Worm (Caenorhabditis elegans): ENCODE data around the gene C41H7.2.

The C41H7.2 gene

ce11 chrII:3014196-3014849 lies at the start of gene C41H7.2:
TSS of gene C41H7.2 (plus strand) at chrII:3014817.
- no peak for TF ChIP-seq unc-62 (GFP tag; optimal IDR thresholded peaks at IDR 0.05)

ce11 chrII:2965215-2965998 lies 49.2 kb upstream of the C41H7.2 start:
- TF ChIP-seq unc-62 (GFP tag; optimal IDR thresholded peaks at IDR 0.05), result no peak

- TF ChIP-seq unc-62 (GFP tag; optimal IDR thresholded peaks at IDR 0.05), result no peak
Observed at ce11 chrII:2966350-2966749, 48.3 kb upstream of the C41H7.2 start.

DNA sequence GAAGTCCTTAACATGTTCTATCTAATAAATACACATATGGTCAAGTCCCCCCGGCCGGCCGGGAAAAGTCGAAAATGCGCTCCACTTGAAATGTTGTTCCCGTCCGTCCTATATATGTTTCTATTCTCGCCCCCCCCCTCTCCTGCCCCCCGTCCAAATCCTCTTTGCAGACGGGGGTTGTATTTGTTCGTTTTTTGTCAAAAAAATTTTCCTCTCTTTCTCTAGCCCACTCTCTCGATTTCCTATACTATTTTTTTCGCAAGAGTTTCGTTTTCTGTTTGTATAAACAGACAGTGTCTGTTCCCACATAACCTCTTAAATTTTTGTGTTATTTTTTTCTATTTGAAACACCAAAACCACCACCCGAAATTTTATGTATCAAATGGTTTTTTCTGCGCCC lies 47.6 kb upstream of the C41H7.2 start:
- TF ChIP-seq unc-62 (GFP tag; optimal IDR thresholded peaks at IDR 0.05), result no peak

- TF ChIP-seq unc-62 (GFP tag; optimal IDR thresholded peaks at IDR 0.05), result no peak
Observed at ce11 chrII:2973940-2974402, 40.6 kb upstream of the C41H7.2 start.

DNA sequence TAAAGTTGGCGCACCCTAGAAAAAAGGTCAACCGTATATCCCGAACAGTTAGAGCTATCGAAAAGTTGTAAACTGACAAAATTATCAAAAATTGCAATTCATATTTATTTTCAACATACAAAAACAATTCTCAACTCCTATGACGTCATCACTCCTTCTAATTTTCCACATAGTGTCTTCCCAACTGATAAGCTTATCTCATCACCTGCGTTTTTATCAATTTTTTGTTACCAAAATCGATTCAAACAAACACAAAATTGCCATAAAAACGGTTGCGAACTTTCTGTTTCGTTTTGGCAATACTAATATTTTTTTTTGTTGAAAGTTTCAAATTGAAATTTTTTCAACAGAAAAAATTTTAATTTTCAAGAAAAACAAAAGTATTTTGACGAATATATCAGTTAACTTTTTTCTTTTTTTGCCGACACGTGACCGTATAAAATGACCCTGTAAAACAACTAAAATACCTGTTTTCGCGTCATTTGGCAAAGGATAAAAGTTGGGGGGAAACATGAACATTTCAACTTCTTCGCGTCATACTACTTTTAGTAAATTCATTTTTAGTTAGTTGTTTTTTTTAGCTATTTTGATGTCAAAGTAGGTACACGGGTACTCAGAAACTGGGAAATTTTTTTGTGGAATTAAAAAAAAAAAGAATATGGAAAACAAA lies 38.9 kb upstream of the C41H7.2 start:
- TF ChIP-seq unc-62 (GFP tag; optimal IDR thresholded peaks at IDR 0.05), result no peak

ce11 chrII:2976597-2976996 lies 38.0 kb upstream of the C41H7.2 start, which contains the start of gene nhr-88:
TSS of gene nhr-88 (plus strand) at chrII:2976639.
- TF ChIP-seq unc-62 (GFP tag; optimal IDR thresholded peaks at IDR 0.05), result no peak

ce11 chrII:2977652-2978051 lies 37.0 kb upstream of the C41H7.2 start:
- TF ChIP-seq unc-62 (GFP tag; optimal IDR thresholded peaks at IDR 0.05), result no peak

DNA sequence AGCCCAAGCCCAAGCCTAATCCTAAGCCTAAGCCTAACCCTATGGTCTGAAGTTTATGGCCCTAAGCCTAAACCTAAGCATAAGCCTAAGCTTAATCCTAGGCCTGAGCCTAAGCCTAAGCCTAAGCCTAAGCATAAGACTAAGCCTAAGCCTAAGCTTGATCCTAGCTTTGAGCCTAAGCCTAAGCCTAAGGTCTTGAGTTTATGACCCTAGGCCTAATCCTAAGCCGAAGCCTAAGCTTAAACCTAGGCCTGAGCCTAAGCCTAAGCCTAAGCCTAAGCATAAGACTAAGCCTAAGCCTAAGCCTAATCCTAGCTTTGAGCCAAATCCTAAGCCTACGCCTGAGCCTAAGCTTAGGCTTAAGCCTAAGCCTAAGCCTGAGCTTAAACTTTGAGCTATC lies 35.6 kb upstream of the C41H7.2 start:
- no peak for TF ChIP-seq unc-62 (GFP tag; optimal IDR thresholded peaks at IDR 0.05)

ce11 chrII:2984383-2984782 lies 30.2 kb upstream of the C41H7.2 start:
- TF ChIP-seq unc-62 (GFP tag; optimal IDR thresholded peaks at IDR 0.05), result no peak

DNA sequence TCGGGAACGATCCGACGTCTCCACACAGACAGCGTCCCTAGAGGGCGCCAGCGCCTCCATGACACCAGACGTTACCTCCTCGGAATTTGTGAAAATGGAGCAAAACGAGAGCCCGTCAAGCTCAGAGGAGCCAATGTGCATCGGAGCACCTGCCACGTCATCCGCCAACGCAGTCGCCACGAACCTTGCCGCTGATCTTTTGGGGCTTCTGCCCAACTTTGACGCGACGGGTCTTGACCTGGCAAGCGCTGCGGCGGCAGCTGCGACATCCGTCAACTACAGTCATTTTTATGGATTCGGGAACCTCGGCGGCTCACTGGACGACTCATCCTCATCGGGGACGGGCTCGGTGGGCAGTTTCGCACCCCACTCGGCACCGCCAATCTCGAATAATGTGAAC lies 29.2 kb upstream of the C41H7.2 start:
- no peak for TF ChIP-seq unc-62 (GFP tag; optimal IDR thresholded peaks at IDR 0.05)

- no peak for TF ChIP-seq unc-62 (GFP tag; optimal IDR thresholded peaks at IDR 0.05)
Observed at ce11 chrII:2985935-2986498, 28.6 kb upstream of the C41H7.2 start.

ce11 chrII:2987122-2987556 lies 27.5 kb upstream of the C41H7.2 start:
- no peak for TF ChIP-seq unc-62 (GFP tag; optimal IDR thresholded peaks at IDR 0.05)

ce11 chrII:2987854-2988350 lies 26.7 kb upstream of the C41H7.2 start, which contains the start of gene lido-7:
TSS of gene lido-7 (plus strand) at chrII:2988300.
- no peak for TF ChIP-seq unc-62 (GFP tag; optimal IDR thresholded peaks at IDR 0.05)

DNA sequence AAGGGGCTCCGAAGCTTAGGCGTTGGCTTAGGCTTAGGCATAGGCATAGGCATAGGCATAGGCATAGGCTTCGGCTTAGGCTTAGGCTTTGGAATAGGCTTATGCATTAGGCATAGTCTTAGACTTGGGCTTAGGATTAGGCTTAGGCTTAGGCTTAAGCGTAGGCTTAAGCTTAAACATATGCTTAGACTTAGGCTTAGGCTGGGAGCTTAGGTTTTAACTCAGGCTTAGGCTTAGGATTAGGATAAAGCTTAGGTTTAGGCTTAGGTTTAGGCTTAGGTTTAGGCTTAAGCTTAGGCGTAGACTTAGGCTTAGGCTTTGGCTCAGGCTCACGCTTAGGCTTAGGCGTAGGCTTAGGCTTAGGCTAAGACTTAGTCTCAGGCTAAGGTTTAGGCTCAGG lies 24.5 kb upstream of the C41H7.2 start:
- TF ChIP-seq unc-62 (GFP tag; optimal IDR thresholded peaks at IDR 0.05), result no peak

- TF ChIP-seq unc-62 (GFP tag; optimal IDR thresholded peaks at IDR 0.05), result no peak
Observed at ce11 chrII:2991555-2992083, 23.0 kb upstream of the C41H7.2 start, which contains the start of gene K08A2.2. TSS of gene K08A2.2 (plus strand) at chrII:2991605.

Data from whole organism, dauer.